Fruit fly (Drosophila melanogaster): ENCODE measurements around the gene CG7879.

Gene CG7879

dm6 chr3L:1568225-1569161 lies at the start of gene CG7879:
Gene CG7879, minus strand, starts transcription at chr3L:1568608.
- no peak for TF ChIP-seq CG17801 (GFP tag; optimal IDR thresholded peaks at IDR 0.05; ENCODE audit: partially characterized antibody)

- no peak for TF ChIP-seq CG17801 (GFP tag; optimal IDR thresholded peaks at IDR 0.05; ENCODE audit: partially characterized antibody)
These were observed 47.3 kb upstream of the CG7879 start, which contains the start of gene CG12105 for dm6 chr3L:1615701-1616100. Gene CG12105, minus strand, starts transcription at chr3L:1615801.

- no peak for TF ChIP-seq CG17801 (GFP tag; optimal IDR thresholded peaks at IDR 0.05; ENCODE audit: partially characterized antibody)
These were observed 46.2 kb upstream of the CG7879 start for dm6 chr3L:1614465-1615084.

dm6 chr3L:1609611-1610010 lies 41.2 kb upstream of the CG7879 start:
- TF ChIP-seq CG17801 (GFP tag; optimal IDR thresholded peaks at IDR 0.05; ENCODE audit: partially characterized antibody), result no peak

dm6 chr3L:1602833-1603128 lies 34.4 kb upstream of the CG7879 start, which contains the start of the genes CG18170 and CG33791:
Gene CG18170, plus strand, starts transcription at chr3L:1602954.
Gene CG33791, plus strand, starts transcription at chr3L:1602954.
- TF ChIP-seq CG17801 (GFP tag; optimal IDR thresholded peaks at IDR 0.05; ENCODE audit: partially characterized antibody), result no peak

- TF ChIP-seq CG17801 (GFP tag; optimal IDR thresholded peaks at IDR 0.05; ENCODE audit: partially characterized antibody), result no peak
These were observed 33.8 kb upstream of the CG7879 start, which contains the start of gene CG12104 for dm6 chr3L:1602064-1602832. Gene CG12104, minus strand, starts transcription at chr3L:1602674.

- TF ChIP-seq CG17801 (GFP tag; optimal IDR thresholded peaks at IDR 0.05; ENCODE audit: partially characterized antibody), result peak; percentile 40
These were observed 24.5 kb upstream of the CG7879 start for dm6 chr3L:1592822-1593452.

dm6 chr3L:1591692-1592371 lies 23.4 kb upstream of the CG7879 start:
- no peak for TF ChIP-seq CG17801 (GFP tag; optimal IDR thresholded peaks at IDR 0.05; ENCODE audit: partially characterized antibody)

dm6 chr3L:1590194-1590593 lies 21.8 kb upstream of the CG7879 start:
- TF ChIP-seq CG17801 (GFP tag; optimal IDR thresholded peaks at IDR 0.05; ENCODE audit: partially characterized antibody), result no peak

dm6 chr3L:1587140-1587849 lies 18.9 kb upstream of the CG7879 start:
- TF ChIP-seq CG17801 (GFP tag; optimal IDR thresholded peaks at IDR 0.05; ENCODE audit: partially characterized antibody), result peak; percentile 80

dm6 chr3L:1586266-1587054 lies 18.1 kb upstream of the CG7879 start:
- peak; percentile 67 for TF ChIP-seq CG17801 (GFP tag; optimal IDR thresholded peaks at IDR 0.05; ENCODE audit: partially characterized antibody)

- peak; percentile 85 for TF ChIP-seq CG17801 (GFP tag; optimal IDR thresholded peaks at IDR 0.05; ENCODE audit: partially characterized antibody)
These were observed 16.4 kb upstream of the CG7879 start for dm6 chr3L:1584781-1585180.

- TF ChIP-seq CG17801 (GFP tag; optimal IDR thresholded peaks at IDR 0.05; ENCODE audit: partially characterized antibody), result no peak
These were observed 15.6 kb upstream of the CG7879 start for dm6 chr3L:1584003-1584402.
